Worm (Caenorhabditis elegans): ENCODE data around the gene F46H5.3.

F46H5.3 gene

ce11 chrX:7234074-7234453, 4.4 kb downstream of the F46H5.3 start:
- TF ChIP-seq nhr-11 (tag; optimal IDR thresholded peaks at IDR 0.05) (no peak), madf-2 (tag; optimal IDR thresholded peaks at IDR 0.05) (no peak), tbx-2 (tag; optimal IDR thresholded peaks at IDR 0.05) (no peak), mec-3 (tag; optimal IDR thresholded peaks at IDR 0.05; ENCODE audit: borderline replicate concordance) (no peak)

ce11 chrX:7233127-7234073, 5.1 kb downstream of the F46H5.3 start:
- TF ChIP-seq sox-2 (GFP tag; IDR thresholded peaks at IDR 0.05) (no peak), ceh-34 (tag; optimal IDR thresholded peaks at IDR 0.05) (peak; percentile 34), ceh-30 (tag; optimal IDR thresholded peaks at IDR 0.05) (no peak), elt-2 (tag; optimal IDR thresholded peaks at IDR 0.05) (peak; percentile 38), nfya-1 (tag; optimal IDR thresholded peaks at IDR 0.05) (no peak), rnt-1 (tag; optimal IDR thresholded peaks at IDR 0.05) (no peak)

ce11 chrX:7232158-7232822, 6.2 kb downstream of the F46H5.3 start:
- TF ChIP-seq ceh-31 (tag; optimal IDR thresholded peaks at IDR 0.05) (peak; percentile 50), eyg-1 (tag; optimal IDR thresholded peaks at IDR 0.05) (peak; percentile 28), syd-9 (tag; optimal IDR thresholded peaks at IDR 0.05) (peak; percentile 74), unc-42 (tag; optimal IDR thresholded peaks at IDR 0.05) (peak; percentile 50), nfya-1 (tag; optimal IDR thresholded peaks at IDR 0.05) (peak; percentile 29), unc-86 (tag; optimal IDR thresholded peaks at IDR 0.05) (no peak), tbx-2 (tag; optimal IDR thresholded peaks at IDR 0.05) (peak; percentile 40), ref-2 (tag; optimal IDR thresholded peaks at IDR 0.05) (peak; percentile 45), ceh-34 (tag; optimal IDR thresholded peaks at IDR 0.05) (peak; percentile 2), sox-2 (GFP tag; IDR thresholded peaks at IDR 0.05) (no peak), unc-55 (GFP tag; optimal IDR thresholded peaks at IDR 0.05) (peak; percentile 4)

ce11 chrX:7230877-7231276, 7.6 kb downstream of the F46H5.3 start:
- TF ChIP-seq ceh-30 (tag; optimal IDR thresholded peaks at IDR 0.05), result no peak
- no peak for TF ChIP-seq pax-1 (tag; optimal IDR thresholded peaks at IDR 0.05)
- no peak for TF ChIP-seq C08G9.2 (tag; optimal IDR thresholded peaks at IDR 0.05)
- no peak for TF ChIP-seq dve-1 (tag; optimal IDR thresholded peaks at IDR 0.05)

- TF ChIP-seq dve-1 (tag; optimal IDR thresholded peaks at IDR 0.05) (no peak), pqm-1 (tag; optimal IDR thresholded peaks at IDR 0.05) (no peak), lin-11 (tag; optimal IDR thresholded peaks at IDR 0.05) (no peak), unc-86 (tag; optimal IDR thresholded peaks at IDR 0.05) (no peak), elt-2 (tag; optimal IDR thresholded peaks at IDR 0.05) (no peak), fax-1 (tag; optimal IDR thresholded peaks at IDR 0.05) (no peak), sox-4 (tag; optimal IDR thresholded peaks at IDR 0.05) (no peak), mec-3 (tag; optimal IDR thresholded peaks at IDR 0.05; ENCODE audit: borderline replicate concordance) (no peak)
Measured at ce11 chrX:7230321-7230720, 8.1 kb downstream of the F46H5.3 start.

ce11 chrX:7229357-7229756, 9.1 kb downstream of the F46H5.3 start:
- TF ChIP-seq mec-3 (tag; optimal IDR thresholded peaks at IDR 0.05; ENCODE audit: borderline replicate concordance) (no peak), pha-2 (tag; optimal IDR thresholded peaks at IDR 0.05) (no peak), pag-3 (tag; optimal IDR thresholded peaks at IDR 0.05; ENCODE audit: borderline replicate concordance) (no peak), ceh-31 (tag; optimal IDR thresholded peaks at IDR 0.05) (no peak), hlh-30 (tag; optimal IDR thresholded peaks at IDR 0.05; ENCODE audit: insufficient read depth) (no peak), C08G9.2 (tag; optimal IDR thresholded peaks at IDR 0.05) (no peak), F13H6.1 (tag; optimal IDR thresholded peaks at IDR 0.05) (no peak), hlh-15 (tag; optimal IDR thresholded peaks at IDR 0.05) (no peak), tbx-7 (tag; optimal IDR thresholded peaks at IDR 0.05) (no peak), sdc-2 (tag; optimal IDR thresholded peaks at IDR 0.05) (no peak), ahr-1 (tag; optimal IDR thresholded peaks at IDR 0.05) (no peak), ceh-18 (tag; optimal IDR thresholded peaks at IDR 0.05) (no peak), elt-2 (tag; optimal IDR thresholded peaks at IDR 0.05) (no peak), unc-86 (tag; optimal IDR thresholded peaks at IDR 0.05) (no peak), hlh-8 (tag; optimal IDR thresholded peaks at IDR 0.05) (no peak), nhr-11 (tag; optimal IDR thresholded peaks at IDR 0.05) (no peak), sox-2 (GFP tag; IDR thresholded peaks at IDR 0.05) (no peak), hlh-13 (GFP tag; optimal IDR thresholded peaks at IDR 0.05) (no peak)

All from whole organism, late embryonic.